Fruit fly (Drosophila melanogaster): ENCODE data around the gene mop.

DNA sequence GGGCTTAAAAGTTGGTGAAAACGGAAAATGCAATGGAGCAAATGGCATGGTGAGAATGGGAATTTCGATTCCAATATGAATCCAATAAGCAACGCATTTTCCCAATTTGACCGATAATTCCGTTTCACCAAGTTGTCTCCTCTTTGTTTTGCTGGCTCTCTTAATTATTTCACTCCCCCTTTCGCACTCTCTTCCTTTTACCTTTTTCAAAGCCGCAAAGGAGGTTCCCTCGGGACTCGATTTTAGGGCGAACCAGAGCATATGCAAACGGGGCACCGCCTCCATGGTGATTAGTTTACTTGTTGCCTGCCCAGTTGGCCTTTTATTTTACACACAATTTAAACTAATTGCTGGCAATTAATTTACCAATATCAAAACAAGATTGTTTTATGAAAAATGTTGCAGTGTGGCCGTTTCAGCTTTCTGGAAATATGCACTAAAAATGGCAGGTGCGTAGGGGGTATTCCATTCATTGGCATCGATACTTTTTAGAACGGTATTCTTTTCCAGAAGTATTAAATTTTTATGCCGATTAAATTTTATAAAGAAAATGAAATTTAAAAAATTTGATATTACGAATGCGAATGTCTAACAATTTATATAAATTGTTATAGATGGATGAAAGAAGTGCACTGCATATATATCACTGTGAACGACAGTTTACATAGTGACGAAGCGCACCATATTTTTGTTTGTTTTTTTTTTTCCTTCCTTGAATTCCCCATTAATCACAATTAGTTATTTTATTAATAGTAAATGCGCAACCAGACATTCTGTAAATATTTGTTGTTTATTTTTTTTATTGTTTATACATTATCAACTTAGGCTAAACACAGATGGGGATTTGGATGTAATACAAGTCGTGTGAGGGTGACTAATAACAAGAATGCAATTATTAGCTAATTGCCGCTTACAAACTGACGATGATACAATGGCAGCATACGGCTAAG is at the start of gene mop:
- TF ChIP-seq psq (optimal IDR thresholded peaks at IDR 0.05) (no peak), CG8478 (optimal IDR thresholded peaks at IDR 0.05) (no peak), pan (optimal IDR thresholded peaks at IDR 0.05) (no peak), EcR (GFP tag; optimal IDR thresholded peaks at IDR 0.05) (no peak), Dll (optimal IDR thresholded peaks at IDR 0.05) (no peak), usp (GFP tag; optimal IDR thresholded peaks at IDR 0.05) (no peak)
